Fruit fly (Drosophila melanogaster) whole organism, embryonic: ENCODE results near the gene Cyt-c1.

Experiments used
- Aef1 ChIP-seq: fragments of 200-800 bp; sonication (Bioruptor generic); IDR thresholded peaks from 3 replicates; pipeline ENCODE4 v1.3.6; 2022; ENCODE audit warnings: missing biosample characterization, missing genetic modification characterization
- Bdp1 ChIP-seq: fragments of 200-800 bp; sonication (Bioruptor generic); optimal IDR thresholded peaks from 3 replicates; lab custom pipeline; 2016; ENCODE audit warnings: missing biosample characterization, missing genetic modification characterization
- Bgb ChIP-seq: fragments of 200-800 bp; sonication (Bioruptor generic); IDR thresholded peaks from 2 replicates; pipeline ENCODE4 v1.3.6; 2022; ENCODE audit warnings: missing biosample characterization, missing genetic modification characterization; ENCODE audit not compliant: partially characterized antibody
- Bteb2 ChIP-seq: fragments of 200-800 bp; sonication (Bioruptor generic); optimal IDR thresholded peaks from 2 replicates; lab custom pipeline; 2016; ENCODE audit warnings: missing biosample characterization, missing genetic modification characterization
- CG11560 ChIP-seq: fragments of 200-800 bp; sonication (Bioruptor generic); IDR thresholded peaks from 3 replicates; pipeline ENCODE4 v1.3.6; 2022; ENCODE audit warnings: missing biosample characterization, missing genetic modification characterization
- CG12299 ChIP-seq: fragments of 200-800 bp; sonication (Bioruptor generic); optimal IDR thresholded peaks from 2 replicates; lab custom pipeline; 2018; ENCODE audit warnings: missing biosample characterization, mild to moderate bottlenecking, missing genetic modification characterization
- CG12769 ChIP-seq: fragments of 200-800 bp; sonication (Bioruptor generic); optimal IDR thresholded peaks from 2 replicates; lab custom pipeline; 2019; ENCODE audit warnings: missing biosample characterization, mild to moderate bottlenecking, missing genetic modification characterization, moderate library complexity
- CG13296 ChIP-seq: fragments of 200-800 bp; sonication (Bioruptor generic); optimal IDR thresholded peaks from 3 replicates; lab custom pipeline; 2018; ENCODE audit warnings: missing biosample characterization, mild to moderate bottlenecking, missing genetic modification characterization
- CG13894 ChIP-seq: fragments of 200-800 bp; sonication (Bioruptor generic); optimal IDR thresholded peaks from 3 replicates; lab custom pipeline; 2018; ENCODE audit warnings: missing biosample characterization, mild to moderate bottlenecking, missing genetic modification characterization, moderate library complexity
- CG3065 ChIP-seq: fragments of 200-800 bp; sonication (Bioruptor generic); optimal IDR thresholded peaks from 2 replicates; lab custom pipeline; 2016; ENCODE audit warnings: missing biosample characterization, missing genetic modification characterization
- CG32767 ChIP-seq: fragments of 200-800 bp; sonication (Bioruptor generic); IDR thresholded peaks from 2 replicates; pipeline ENCODE4 v1.3.6; 2022; ENCODE audit warnings: missing biosample characterization, missing genetic modification characterization
- CG3281 ChIP-seq: fragments of 200-800 bp; sonication (Bioruptor generic); optimal IDR thresholded peaks from 3 replicates; lab custom pipeline; 2017; ENCODE audit warnings: missing biosample characterization, mild to moderate bottlenecking, missing genetic modification characterization
- CG4707 ChIP-seq: fragments of 200-800 bp; sonication (Bioruptor generic); optimal IDR thresholded peaks from 2 replicates; lab custom pipeline; 2018; ENCODE audit warnings: missing biosample characterization, mild to moderate bottlenecking, missing genetic modification characterization, moderate library complexity
- CG4820 ChIP-seq: fragments of 200-800 bp; sonication (Bioruptor generic); optimal IDR thresholded peaks from 3 replicates; lab custom pipeline; 2016; ENCODE audit warnings: missing biosample characterization, missing genetic modification characterization
- CG5180 ChIP-seq: fragments of 200-800 bp; sonication (Bioruptor generic); optimal IDR thresholded peaks from 3 replicates; lab custom pipeline; 2017; ENCODE audit warnings: missing biosample characterization, missing genetic modification characterization, mild to moderate bottlenecking, moderate library complexity, missing genetic modification reagents
- CG7987 ChIP-seq: fragments of 200-800 bp; sonication (Bioruptor generic); optimal IDR thresholded peaks from 2 replicates; lab custom pipeline; 2018; ENCODE audit warnings: missing biosample characterization, mild to moderate bottlenecking, missing genetic modification characterization, moderate library complexity
- CG8290 ChIP-seq, 3 experiments: fragments of 200-800 bp; sonication (Bioruptor generic); optimal IDR thresholded peaks; 2 replicates each; lab custom pipeline; 2016 to 2019; ENCODE audit warnings: missing biosample characterization in 3 of 3, missing genetic modification characterization in 3 of 3, mild to moderate bottlenecking in 2 of 3, moderate library complexity in 1 of 3
- CG8359 ChIP-seq: fragments of 200-800 bp; sonication (Bioruptor generic); optimal IDR thresholded peaks from 2 replicates; lab custom pipeline; 2017; ENCODE audit warnings: missing biosample characterization, mild to moderate bottlenecking, missing genetic modification characterization, borderline replicate concordance
- CrebB ChIP-seq: fragments of 200-800 bp; sonication (Bioruptor generic); optimal IDR thresholded peaks from 3 replicates; lab custom pipeline; 2018; ENCODE audit warnings: missing biosample characterization, mild to moderate bottlenecking, missing genetic modification characterization
- Dll ChIP-seq: fragments of 200-800 bp; sonication (Bioruptor generic); IDR thresholded peaks from 4 replicates; pipeline ENCODE4 v1.3.6; 2022; ENCODE audit warnings: missing biosample characterization, missing genetic modification characterization; ENCODE audit not compliant: partially characterized antibody
- Ets65A ChIP-seq: fragments of 200-800 bp; sonication (Bioruptor generic); peaks from one replicate; lab custom pipeline; 2016; ENCODE audit warnings: missing biosample characterization, missing genetic modification characterization
- HLH54F ChIP-seq: fragments of 200-800 bp; sonication (Bioruptor generic); optimal IDR thresholded peaks from 3 replicates; lab custom pipeline; 2016; ENCODE audit warnings: missing biosample characterization, missing genetic modification characterization
- HmgZ ChIP-seq: fragments of 200-800 bp; sonication (Bioruptor generic); optimal IDR thresholded peaks from 2 replicates; lab custom pipeline; 2018; ENCODE audit warnings: missing biosample characterization, mild to moderate bottlenecking, missing genetic modification characterization
- Hr39 ChIP-seq: fragments of >200 bp; optimal IDR thresholded peaks from 2 replicates; lab custom pipeline; 2017
- Kr ChIP-seq: fragments of 200-800 bp; sonication (Bioruptor generic); optimal IDR thresholded peaks from 2 replicates; lab custom pipeline; 2017; ENCODE audit warnings: missing biosample characterization, mild to moderate bottlenecking, missing genetic modification characterization
- Med ChIP-seq: fragments of 200-800 bp; sonication (Bioruptor generic); peaks from one replicate; lab custom pipeline; 2016; ENCODE audit warnings: missing biosample characterization, missing genetic modification characterization, mild to moderate bottlenecking, inconsistent platforms, moderate library complexity
- Nf-YB ChIP-seq: fragments of 200-800 bp; sonication (Bioruptor generic); optimal IDR thresholded peaks from 3 replicates; lab custom pipeline; 2019; ENCODE audit warnings: missing biosample characterization, mild to moderate bottlenecking, missing genetic modification characterization, moderate library complexity
- Pdp1 ChIP-seq, 2 experiments: fragments of 200-800 bp; sonication (Bioruptor generic); optimal IDR thresholded peaks; 3 replicates each; lab custom pipeline; 2016; ENCODE audit warnings: missing biosample characterization in 2 of 2, missing genetic modification characterization in 2 of 2, mild to moderate bottlenecking in 1 of 2, moderate library complexity in 1 of 2
- Sry-δ ChIP-seq: fragments of 200-800 bp; sonication (Bioruptor generic); optimal IDR thresholded peaks from 2 replicates; lab custom pipeline; 2016; ENCODE audit warnings: missing biosample characterization, missing genetic modification characterization
- amos ChIP-seq: fragments of 200-800 bp; sonication (Bioruptor generic); IDR thresholded peaks from 2 replicates; pipeline ENCODE4 v1.3.6; 2022; ENCODE audit warnings: missing biosample characterization, missing genetic modification characterization; ENCODE audit not compliant: partially characterized antibody
- ato ChIP-seq: fragments of 200-800 bp; sonication (Bioruptor generic); IDR thresholded peaks from 2 replicates; pipeline ENCODE4 v1.3.6; 2022; ENCODE audit warnings: missing biosample characterization, missing genetic modification characterization; ENCODE audit not compliant: partially characterized antibody
- cwo ChIP-seq: fragments of 200-800 bp; sonication (Bioruptor generic); optimal IDR thresholded peaks from 3 replicates; lab custom pipeline; 2017; ENCODE audit warnings: missing biosample characterization, missing genetic modification characterization, mild to moderate bottlenecking, moderate library complexity, missing genetic modification reagents
- ems ChIP-seq: fragments of 200-800 bp; sonication (Bioruptor generic); optimal IDR thresholded peaks from 3 replicates; lab custom pipeline; 2016; ENCODE audit warnings: missing biosample characterization, missing genetic modification characterization
- gcm ChIP-seq: fragments of 200-800 bp; sonication (Bioruptor generic); optimal IDR thresholded peaks from 2 replicates; lab custom pipeline; 2019; ENCODE audit warnings: missing biosample characterization, mild to moderate bottlenecking, missing genetic modification characterization, moderate library complexity
- her ChIP-seq: fragments of 200-800 bp; sonication (Bioruptor generic); optimal IDR thresholded peaks from 2 replicates; lab custom pipeline; 2016; ENCODE audit warnings: missing biosample characterization, missing genetic modification characterization
- knrl ChIP-seq: fragments of 200-800 bp; sonication (Bioruptor generic); IDR thresholded peaks from 3 replicates; pipeline ENCODE4 v1.3.6; 2022; ENCODE audit warnings: missing biosample characterization, missing genetic modification characterization; ENCODE audit not compliant: partially characterized antibody
- nom ChIP-seq: fragments of 200-800 bp; sonication (Bioruptor generic); optimal IDR thresholded peaks from 2 replicates; lab custom pipeline; 2017; ENCODE audit warnings: missing biosample characterization, missing genetic modification characterization, mild to moderate bottlenecking, moderate library complexity, missing genetic modification reagents
- repo ChIP-seq: fragments of 200-800 bp; sonication (Bioruptor generic); optimal IDR thresholded peaks from 2 replicates; lab custom pipeline; 2016; ENCODE audit warnings: missing biosample characterization, missing genetic modification characterization
- row ChIP-seq: fragments of 200-800 bp; sonication (Bioruptor generic); IDR thresholded peaks from 3 replicates; pipeline ENCODE4 v1.3.6; 2022; ENCODE audit warnings: missing biosample characterization, missing genetic modification characterization
- run ChIP-seq: fragments of 200-800 bp; sonication (Bioruptor generic); optimal IDR thresholded peaks from 3 replicates; lab custom pipeline; 2018; ENCODE audit warnings: missing biosample characterization, mild to moderate bottlenecking, missing genetic modification characterization
- sd ChIP-seq: fragments of 200-800 bp; sonication (Bioruptor generic); optimal IDR thresholded peaks from 3 replicates; lab custom pipeline; 2018; ENCODE audit warnings: missing biosample characterization, mild to moderate bottlenecking, missing genetic modification characterization, moderate library complexity
- slbo ChIP-seq: fragments of 200-800 bp; sonication (Bioruptor generic); IDR thresholded peaks from 2 replicates; pipeline ENCODE4 v1.3.6; 2022; ENCODE audit warnings: missing biosample characterization, missing genetic modification characterization
- so ChIP-seq: fragments of 200-800 bp; sonication (Bioruptor generic); IDR thresholded peaks from 3 replicates; pipeline ENCODE4 v1.3.6; 2022; ENCODE audit warnings: missing biosample characterization, missing genetic modification characterization
- vnd ChIP-seq: fragments of 200-800 bp; sonication (Bioruptor generic); IDR thresholded peaks from 3 replicates; pipeline ENCODE4 v1.3.6; 2022; ENCODE audit warnings: missing biosample characterization, missing genetic modification characterization; ENCODE audit not compliant: partially characterized antibody
- vvl ChIP-seq: fragments of 200-800 bp; sonication (Bioruptor generic); IDR thresholded peaks from 2 replicates; pipeline ENCODE4 v1.3.6; 2022; ENCODE audit warnings: missing biosample characterization, missing genetic modification characterization

Cyt-c1 gene

dm6 chr3L:5353484-5354056 is 6.4 kb upstream of the Cyt-c1 start (continued):
- TF ChIP-seq CG8290 (GFP tag; optimal IDR thresholded peaks at IDR 0.05; lab: Kevin White, UChicago) = no peak
- peak in 1 of 2 experiments; percentile 8 for TF ChIP-seq CG8290 (tag; optimal IDR thresholded peaks at IDR 0.05; lab: Kevin White, UChicago)
- TF ChIP-seq sd (tag; lab: Kevin White, UChicago) = peak; percentile 21
- TF ChIP-seq CG4820 (GFP tag; lab: Kevin White, UChicago) = no peak
- TF ChIP-seq gcm (GFP tag; lab: Kevin White, UChicago) = no peak
- no peak for TF ChIP-seq her (GFP tag; lab: Kevin White, UChicago)
- peak in 1 of 2 experiments; percentile 62 for TF ChIP-seq Pdp1 (GFP tag; optimal IDR thresholded peaks at IDR 0.05; lab: Kevin White, UChicago)
- TF ChIP-seq CrebB (tag; lab: Kevin White, UChicago) = peak; percentile 2
- peak; percentile 34 for TF ChIP-seq nom

DNA sequence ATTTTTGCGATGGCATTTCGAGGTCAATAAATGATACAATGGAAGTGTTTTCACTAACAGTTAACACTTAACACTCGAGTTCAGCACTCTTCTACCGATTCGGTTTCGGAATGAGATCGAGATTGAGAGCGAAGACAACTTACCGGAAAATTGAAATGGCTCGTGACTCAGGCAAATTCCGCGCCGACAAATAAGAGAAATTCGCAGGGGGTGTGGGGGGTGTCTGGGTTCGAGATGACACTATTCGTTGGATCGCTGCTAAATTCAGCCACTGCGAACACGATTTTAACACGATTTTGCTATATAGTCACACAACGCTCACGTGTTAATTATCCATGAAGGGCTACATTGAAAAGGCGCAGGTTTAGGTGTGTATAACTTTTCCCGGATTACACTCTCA is 5.5 kb upstream of the Cyt-c1 start:
- TF ChIP-seq Med (peak; percentile 72), Hr39 (lab: Kevin White, UChicago) (no peak), Ets65A (GFP tag; lab: Kevin White, UChicago) (no peak), nom (no peak), CG4707 (GFP tag; lab: Kevin White, UChicago) (no peak), so (no peak), CG32767 (GFP tag; lab: Robert Waterston, UW) (no peak), CG13894 (tag; lab: Kevin White, UChicago) (peak; percentile 48), Nf-YB (GFP tag; lab: Kevin White, UChicago) (peak; percentile 27), row (GFP tag; lab: Robert Waterston, UW) (no peak), Bdp1 (no peak), CG11560 (no peak), cwo (GFP tag; lab: Kevin White, UChicago) (peak; percentile 16), vvl (0 out of 2 replicates have a peak, but pooled peaks have one; percentile 38), HmgZ (tag; lab: Kevin White, UChicago) (no peak), Kr (GFP tag; lab: Kevin White, UChicago) (no peak), slbo (0 out of 2 replicates have a peak, but pooled peaks have one; percentile 18), ato (GFP tag; lab: Robert Waterston, UW) (no peak), Sry-δ (peak; percentile 25), CG12769 (tag; lab: Kevin White, UChicago) (peak; percentile 62), sd (tag; lab: Kevin White, UChicago) (peak; percentile 76)

dm6 chr3L:5355074-5355790 is 4.8 kb upstream of the Cyt-c1 start, which contains the start of gene CG46456:
Gene CG46456, minus strand, starts transcription at chr3L:5355346.
- peak; percentile 49; the same call in 1 of the 3 replicates for TF ChIP-seq vnd
- TF ChIP-seq CG3065 (GFP tag; lab: Kevin White, UChicago) = peak; percentile 64
- peak; percentile 20; the same call in 1 of the 2 replicates for TF ChIP-seq amos
- TF ChIP-seq ems (GFP tag; lab: Kevin White, UChicago) = peak; percentile 78
- peak; percentile 63 for TF ChIP-seq HLH54F (GFP tag; lab: Kevin White, UChicago)
- peak; percentile 55; the same call in 1 of the 4 replicates for TF ChIP-seq Dll (GFP tag; lab: Robert Waterston, UW)
- peak; percentile 59 for TF ChIP-seq repo (GFP tag; lab: Kevin White, UChicago)
- peak; percentile 94 for TF ChIP-seq run (tag; lab: Kevin White, UChicago)
- TF ChIP-seq CG12299 (tag; lab: Kevin White, UChicago) = peak; percentile 96
- TF ChIP-seq CG8359 = peak; percentile 88
- peak; percentile 63 for TF ChIP-seq Bgb
- TF ChIP-seq CG7987 (GFP tag; lab: Kevin White, UChicago) = peak; percentile 85
- no peak for TF ChIP-seq her (GFP tag; lab: Kevin White, UChicago)
- no peak for TF ChIP-seq knrl (GFP tag; lab: Robert Waterston, UW)
- TF ChIP-seq CG13296 (GFP tag; lab: Kevin White, UChicago) = peak; percentile 98
- TF ChIP-seq Bteb2 (GFP tag; lab: Kevin White, UChicago) = peak; percentile 81
- peak; percentile 83 for TF ChIP-seq CG5180 (GFP tag; lab: Kevin White, UChicago)
- TF ChIP-seq Aef1 (GFP tag; lab: Robert Waterston, UW) = peak; percentile 82
- peak; percentile 97 for TF ChIP-seq CG3281 (GFP tag; lab: Kevin White, UChicago)
